Fruit fly (Drosophila melanogaster) whole organism, embryonic: ENCODE measurements around the gene CG32708.

Source experiments
- CG10543 ChIP-seq: fragments of 200-800 bp; sonication (Bioruptor generic); optimal IDR thresholded peaks from 3 replicates; lab custom pipeline; 2017; ENCODE audit warnings: missing biosample characterization, mild to moderate bottlenecking, missing genetic modification characterization, moderate library complexity
- CG12071 ChIP-seq: fragments of 200-800 bp; sonication (Bioruptor generic); optimal IDR thresholded peaks from 3 replicates; lab custom pipeline; 2018; ENCODE audit warnings: missing biosample characterization, mild to moderate bottlenecking, missing genetic modification characterization
- CG15011 ChIP-seq: fragments of 200-800 bp; sonication (Bioruptor generic); optimal IDR thresholded peaks from 3 replicates; lab custom pipeline; 2018; ENCODE audit warnings: missing biosample characterization, mild to moderate bottlenecking, missing genetic modification characterization
- CG1832 ChIP-seq: fragments of 200-800 bp; sonication (Bioruptor generic); optimal IDR thresholded peaks from 2 replicates; lab custom pipeline; 2017; ENCODE audit warnings: missing biosample characterization, mild to moderate bottlenecking, missing genetic modification characterization, inconsistent platforms
- CG18599 ChIP-seq: fragments of 200-800 bp; sonication (Bioruptor generic); optimal IDR thresholded peaks from 3 replicates; lab custom pipeline; 2017; ENCODE audit warnings: missing biosample characterization, missing genetic modification characterization, mild to moderate bottlenecking, moderate library complexity, missing genetic modification reagents
- CG2712 ChIP-seq: fragments of 200-800 bp; optimal IDR thresholded peaks from 3 replicates; lab custom pipeline; 2019; ENCODE audit warnings: missing biosample characterization, mild to moderate bottlenecking, missing genetic modification characterization, moderate library complexity
- CG34376 ChIP-seq: fragments of 200-800 bp; sonication (Bioruptor generic); optimal IDR thresholded peaks from 2 replicates; lab custom pipeline; 2018; ENCODE audit warnings: missing biosample characterization, mild to moderate bottlenecking, missing genetic modification characterization
- CG42726 ChIP-seq: fragments of 200-800 bp; sonication (Bioruptor generic); IDR thresholded peaks from 2 replicates; pipeline ENCODE4 v1.3.6; 2022; ENCODE audit warnings: missing biosample characterization, missing genetic modification characterization; ENCODE audit not compliant: partially characterized antibody
- CG5180 ChIP-seq: fragments of 200-800 bp; sonication (Bioruptor generic); optimal IDR thresholded peaks from 3 replicates; lab custom pipeline; 2017; ENCODE audit warnings: missing biosample characterization, missing genetic modification characterization, mild to moderate bottlenecking, moderate library complexity, missing genetic modification reagents
- CG6175 ChIP-seq: fragments of 200-800 bp; sonication (Bioruptor generic); IDR thresholded peaks from 3 replicates; pipeline ENCODE4 v1.3.6; 2022; ENCODE audit warnings: missing biosample characterization, missing genetic modification characterization
- CG6654 ChIP-seq: fragments of 200-800 bp; sonication (Bioruptor generic); optimal IDR thresholded peaks from 2 replicates; lab custom pipeline; 2017; ENCODE audit warnings: missing biosample characterization, mild to moderate bottlenecking, missing genetic modification characterization
- CG8765 ChIP-seq: fragments of 200-800 bp; sonication (Bioruptor generic); IDR thresholded peaks from 2 replicates; pipeline ENCODE4 v1.3.6; 2022; ENCODE audit warnings: missing biosample characterization, missing genetic modification characterization
- CG8944 ChIP-seq: fragments of 200-800 bp; sonication (Bioruptor generic); optimal IDR thresholded peaks from 3 replicates; lab custom pipeline; 2016; ENCODE audit warnings: missing biosample characterization, missing genetic modification characterization
- CG9215 ChIP-seq: fragments of 200-800 bp; sonication (Bioruptor generic); IDR thresholded peaks from 2 replicates; pipeline ENCODE4 v1.3.6; 2022; ENCODE audit warnings: missing biosample characterization, missing genetic modification characterization
- CG9609 ChIP-seq: fragments of 200-800 bp; sonication (Bioruptor generic); optimal IDR thresholded peaks from 3 replicates; lab custom pipeline; 2016; ENCODE audit warnings: missing biosample characterization, missing genetic modification characterization
- D ChIP-seq, 2 experiments: fragments of 200-800 bp in 1 of 2; fragments of >200 bp in 1 of 2; sonication (Bioruptor generic) in 1 of 2; optimal IDR thresholded peaks; 2 replicates in 1 of 2; 3 replicates in 1 of 2; lab custom pipeline; 2017; ENCODE audit warnings: mild to moderate bottlenecking in 1 of 2, missing biosample characterization in 1 of 2, missing genetic modification characterization in 1 of 2, missing genetic modification reagents in 1 of 2
- D19A ChIP-seq: fragments of 200-800 bp; optimal IDR thresholded peaks from 3 replicates; lab custom pipeline; 2019; ENCODE audit warnings: missing biosample characterization, mild to moderate bottlenecking, missing genetic modification characterization, moderate library complexity
- Dbx ChIP-seq: fragments of 200-800 bp; sonication (Bioruptor generic); IDR thresholded peaks from 3 replicates; pipeline ENCODE4 v1.3.6; 2022; ENCODE audit warnings: missing biosample characterization, missing genetic modification characterization
- Deaf1 ChIP-seq: fragments of 200-800 bp; optimal IDR thresholded peaks from 3 replicates; lab custom pipeline; 2019; ENCODE audit warnings: missing biosample characterization, mild to moderate bottlenecking, missing genetic modification characterization, moderate library complexity
- Dip2 ChIP-seq: fragments of 200-800 bp; sonication (Bioruptor generic); IDR thresholded peaks from 2 replicates; pipeline ENCODE4 v1.3.6; 2022; ENCODE audit warnings: missing biosample characterization, missing genetic modification characterization
- Fer1 ChIP-seq: fragments of 200-800 bp; sonication (Bioruptor generic); optimal IDR thresholded peaks from 2 replicates; lab custom pipeline; 2017; ENCODE audit warnings: missing biosample characterization, mild to moderate bottlenecking, missing genetic modification characterization
- GATAe ChIP-seq: fragments of 200-800 bp; sonication (Bioruptor generic); conservative IDR thresholded peaks from 2 replicates; pipeline ENCODE4 v1.3.6; 2022; ENCODE audit warnings: missing biosample characterization, missing genetic modification characterization
- HmgZ ChIP-seq: fragments of 200-800 bp; sonication (Bioruptor generic); optimal IDR thresholded peaks from 2 replicates; lab custom pipeline; 2018; ENCODE audit warnings: missing biosample characterization, mild to moderate bottlenecking, missing genetic modification characterization
- Med ChIP-seq: fragments of 200-800 bp; sonication (Bioruptor generic); peaks from one replicate; lab custom pipeline; 2016; ENCODE audit warnings: missing biosample characterization, missing genetic modification characterization, mild to moderate bottlenecking, inconsistent platforms, moderate library complexity
- NC2β ChIP-seq: fragments of 200-800 bp; sonication (Bioruptor generic); optimal IDR thresholded peaks from 2 replicates; lab custom pipeline; 2016; ENCODE audit warnings: missing biosample characterization, missing genetic modification characterization
- ase ChIP-seq: fragments of 200-800 bp; sonication (Bioruptor generic); IDR thresholded peaks from 3 replicates; pipeline ENCODE4 v1.3.6; 2022; ENCODE audit warnings: missing biosample characterization, missing genetic modification characterization
- ash1 ChIP-seq: fragments of 200-800 bp; sonication (Bioruptor generic); optimal IDR thresholded peaks from 2 replicates; lab custom pipeline; 2018; ENCODE audit warnings: missing biosample characterization, mild to moderate bottlenecking, missing genetic modification characterization
- ato ChIP-seq: fragments of 200-800 bp; sonication (Bioruptor generic); IDR thresholded peaks from 2 replicates; pipeline ENCODE4 v1.3.6; 2022; ENCODE audit warnings: missing biosample characterization, missing genetic modification characterization; ENCODE audit not compliant: partially characterized antibody
- bcd ChIP-seq: fragments of 200-800 bp; sonication (Bioruptor generic); optimal IDR thresholded peaks from 2 replicates; lab custom pipeline; 2017; ENCODE audit warnings: missing biosample characterization, mild to moderate bottlenecking, missing genetic modification characterization
- btn ChIP-seq: fragments of 200-800 bp; sonication (Bioruptor generic); optimal IDR thresholded peaks from 2 replicates; lab custom pipeline; 2016; ENCODE audit warnings: missing biosample characterization, missing genetic modification characterization
- chinmo ChIP-seq: fragments of 200-800 bp; sonication (Bioruptor generic); IDR thresholded peaks from 4 replicates; pipeline ENCODE4 v1.3.6; 2022; ENCODE audit warnings: missing biosample characterization, missing genetic modification characterization; ENCODE audit not compliant: partially characterized antibody
- eve ChIP-seq, 2 experiments: fragments of >200 bp; optimal IDR thresholded peaks; 2 replicates each; lab custom pipeline; 2017; ENCODE audit warnings: missing biosample characterization in 2 of 2, missing genetic modification characterization in 2 of 2
- exex ChIP-seq: fragments of 200-800 bp; sonication (Bioruptor generic); optimal IDR thresholded peaks from 4 replicates; lab custom pipeline; 2018; ENCODE audit warnings: missing biosample characterization, mild to moderate bottlenecking, missing genetic modification characterization, moderate library complexity
- gfzf ChIP-seq: fragments of 200-800 bp; sonication (Bioruptor generic); optimal IDR thresholded peaks from 2 replicates; lab custom pipeline; 2016; ENCODE audit warnings: missing biosample characterization, mild to moderate bottlenecking, missing genetic modification characterization, moderate library complexity
- grn ChIP-seq: fragments of 200-800 bp; sonication (Bioruptor generic); optimal IDR thresholded peaks from 3 replicates; lab custom pipeline; 2017; ENCODE audit warnings: missing biosample characterization, missing genetic modification characterization
- inv ChIP-seq: fragments of 200-800 bp; sonication (Bioruptor generic); IDR thresholded peaks from 2 replicates; pipeline ENCODE4 v1.3.6; 2022; ENCODE audit warnings: missing biosample characterization, missing genetic modification characterization; ENCODE audit not compliant: partially characterized antibody
- lmd ChIP-seq: fragments of 200-800 bp; sonication (Bioruptor generic); IDR thresholded peaks from 2 replicates; pipeline ENCODE4 v1.3.6; 2022; ENCODE audit warnings: missing biosample characterization, missing genetic modification characterization
- lov ChIP-seq, 2 experiments: fragments of 200-800 bp in 1 of 2; fragments of >200 bp in 1 of 2; sonication (Bioruptor generic) in 1 of 2; IDR thresholded peaks in 1 of 2; optimal IDR thresholded peaks in 1 of 2; 2 replicates in 1 of 2; 3 replicates in 1 of 2; pipeline versions ENCODE4 v1.3.6 to Lab custom; 2017 to 2022; ENCODE audit warnings: missing biosample characterization in 1 of 2, missing genetic modification characterization in 1 of 2
- mam ChIP-seq: fragments of 200-800 bp; sonication (Bioruptor generic); optimal IDR thresholded peaks from 3 replicates; lab custom pipeline; 2016; ENCODE audit warnings: missing biosample characterization, missing genetic modification characterization
- mirr ChIP-seq: fragments of 200-800 bp; sonication (Bioruptor generic); optimal IDR thresholded peaks from 3 replicates; lab custom pipeline; 2018; ENCODE audit warnings: missing biosample characterization, mild to moderate bottlenecking, missing genetic modification characterization
- nerfin-2 ChIP-seq: fragments of 200-800 bp; sonication (Bioruptor generic); IDR thresholded peaks from 2 replicates; pipeline ENCODE4 v1.3.6; 2022; ENCODE audit warnings: missing biosample characterization, missing genetic modification characterization; ENCODE audit not compliant: partially characterized antibody
- otp ChIP-seq: fragments of 200-800 bp; sonication (Bioruptor generic); IDR thresholded peaks from 3 replicates; pipeline ENCODE4, ENCODE4 v1.3.6; 2022; ENCODE audit warnings: missing biosample characterization, missing genetic modification characterization
- pfk ChIP-seq: fragments of 200-800 bp; sonication (Bioruptor generic); optimal IDR thresholded peaks from 2 replicates; lab custom pipeline; 2018; ENCODE audit warnings: missing biosample characterization, mild to moderate bottlenecking, missing genetic modification characterization, moderate library complexity
- pros ChIP-seq: fragments of 200-800 bp; sonication (Bioruptor generic); optimal IDR thresholded peaks from 3 replicates; lab custom pipeline; 2019; ENCODE audit warnings: missing biosample characterization, mild to moderate bottlenecking, missing genetic modification characterization, moderate library complexity
- sna ChIP-seq: fragments of 200-800 bp; sonication (Bioruptor generic); IDR thresholded peaks from 2 replicates; pipeline ENCODE4 v1.3.6; 2022; ENCODE audit warnings: missing biosample characterization, missing genetic modification characterization; ENCODE audit not compliant: partially characterized antibody
- ssp ChIP-seq: fragments of 200-800 bp; sonication (Bioruptor generic); IDR thresholded peaks from 2 replicates; pipeline ENCODE4 v1.3.6; 2022; ENCODE audit warnings: missing biosample characterization, missing genetic modification characterization
- sug ChIP-seq: fragments of 200-800 bp; optimal IDR thresholded peaks from 2 replicates; lab custom pipeline; 2019; ENCODE audit warnings: missing biosample characterization, mild to moderate bottlenecking, missing genetic modification characterization, moderate library complexity
- toy ChIP-seq: fragments of 200-800 bp; sonication (Bioruptor generic); IDR thresholded peaks from 2 replicates; pipeline ENCODE4 v1.3.6; 2022; ENCODE audit warnings: missing biosample characterization, missing genetic modification characterization
- ttk ChIP-seq: fragments of 200-800 bp; sonication (Bioruptor generic); IDR thresholded peaks from 2 replicates; pipeline ENCODE4 v2.1.2; 2022; ENCODE audit warnings: missing biosample characterization, missing genetic modification characterization
- wor ChIP-seq: fragments of 200-800 bp; sonication (Bioruptor generic); IDR thresholded peaks from 2 replicates; pipeline ENCODE4 v1.3.6; 2022; ENCODE audit warnings: missing biosample characterization, missing genetic modification characterization

The CG32708 gene

dm6 chrX:9108387-9108786 lies 22.7 kb downstream of the CG32708 start, which contains the start of gene AP-1gamma:
Gene AP-1gamma, plus strand, starts transcription at chrX:9108691.
- no peak for TF ChIP-seq CG1832 (GFP tag; lab: Kevin White, UChicago)
- TF ChIP-seq eve (GFP tag; optimal IDR thresholded peaks at IDR 0.05; lab: Kevin White, UChicago), result no peak
- TF ChIP-seq exex (tag; lab: Kevin White, UChicago), result peak; percentile 91
- no peak for TF ChIP-seq mam (GFP tag; lab: Kevin White, UChicago)
- TF ChIP-seq pfk, result peak; percentile 72
- TF ChIP-seq CG8944 (GFP tag; lab: Kevin White, UChicago), result no peak
- TF ChIP-seq CG8765 (GFP tag; lab: Robert Waterston, UW), result no peak
- TF ChIP-seq mirr (GFP tag; lab: Kevin White, UChicago), result peak; percentile 78
- no peak for TF ChIP-seq inv (GFP tag; lab: Robert Waterston, UW)
- TF ChIP-seq CG9215 (GFP tag; lab: Robert Waterston, UW), result no peak
- no peak for TF ChIP-seq nerfin-2 (GFP tag; lab: Robert Waterston, UW)
- TF ChIP-seq CG34376 (GFP tag; lab: Kevin White, UChicago), result peak; percentile 76
- TF ChIP-seq Dip2 (GFP tag; lab: Robert Waterston, UW), result no peak
- no peak for TF ChIP-seq CG9609 (GFP tag; lab: Kevin White, UChicago)
- peak; percentile 82 for TF ChIP-seq Deaf1
- peak; percentile 2 for TF ChIP-seq CG5180 (GFP tag; lab: Kevin White, UChicago)
- no peak for TF ChIP-seq ttk
- TF ChIP-seq Med (GFP tag; lab: Kevin White, UChicago), result peak; percentile 41
- no peak for TF ChIP-seq gfzf (GFP tag; lab: Kevin White, UChicago)
- 0 out of 4 replicates have a peak, but pooled peaks have one; percentile 47 for TF ChIP-seq chinmo (GFP tag; lab: Robert Waterston, UW)
- no peak for TF ChIP-seq toy (GFP tag; lab: Robert Waterston, UW)
- TF ChIP-seq CG6654 (GFP tag; lab: Kevin White, UChicago), result no peak
- TF ChIP-seq Fer1 (GFP tag; lab: Kevin White, UChicago), result peak; percentile 48
- TF ChIP-seq D (optimal IDR thresholded peaks at IDR 0.05; lab: Kevin White, UChicago), result no peak
- TF ChIP-seq D (GFP tag; optimal IDR thresholded peaks at IDR 0.05; lab: Kevin White, UChicago), result no peak
- no peak for TF ChIP-seq CG12071 (GFP tag; lab: Kevin White, UChicago)
- peak; percentile 10 for TF ChIP-seq pros
- TF ChIP-seq wor (GFP tag; lab: Robert Waterston, UW), result no peak
- no peak for TF ChIP-seq D19A (tag; lab: Kevin White, UChicago)
- no peak for TF ChIP-seq ssp
- TF ChIP-seq grn (GFP tag; lab: Kevin White, UChicago), result peak; percentile 40
- no peak for TF ChIP-seq ato (GFP tag; lab: Robert Waterston, UW)
- TF ChIP-seq CG18599 (GFP tag; lab: Kevin White, UChicago), result peak; percentile 1
- peak; percentile 86 for TF ChIP-seq CG6175
- TF ChIP-seq CG15011 (GFP tag; lab: Kevin White, UChicago), result no peak
- TF ChIP-seq CG10543 (GFP tag; lab: Kevin White, UChicago), result peak; percentile 85
- no peak for TF ChIP-seq ase (GFP tag; lab: Robert Waterston, UW)
- no peak for TF ChIP-seq NC2β
- TF ChIP-seq sug, result peak; percentile 93
- no peak for TF ChIP-seq ash1 (GFP tag; lab: Kevin White, UChicago)
- peak; percentile 33; the same call in 1 of the 2 replicates for TF ChIP-seq GATAe (GFP tag; lab: Robert Waterston, UW)
- no peak for TF ChIP-seq btn (GFP tag; lab: Kevin White, UChicago)
- no peak for TF ChIP-seq lov (optimal IDR thresholded peaks at IDR 0.05; lab: Kevin White, UChicago)
- TF ChIP-seq lov (GFP tag; IDR thresholded peaks at IDR 0.05; lab: Robert Waterston, UW), result no peak
- TF ChIP-seq lmd (GFP tag; lab: Robert Waterston, UW), result no peak
- TF ChIP-seq bcd (GFP tag; lab: Kevin White, UChicago), result no peak
- TF ChIP-seq CG42726, result no peak
- TF ChIP-seq otp (GFP tag; lab: Robert Waterston, UW), result no peak
- no peak for TF ChIP-seq sna (GFP tag; lab: Robert Waterston, UW)
- no peak for TF ChIP-seq CG2712 (tag; lab: Kevin White, UChicago)
- 0 out of 3 replicates have a peak, but pooled peaks have one; percentile 18 for TF ChIP-seq Dbx (GFP tag; lab: Robert Waterston, UW)
- TF ChIP-seq HmgZ (tag; lab: Kevin White, UChicago), result peak; percentile 7
